Worm (Caenorhabditis elegans) whole organism, early embryonic: ENCODE measurements around the gene ceh-74.

ENCODE experiments used
- B0310.2 ChIP-seq: sonication (generic microtip); optimal IDR thresholded peaks from 2 replicates; lab custom pipeline; 2016; ENCODE audit warnings: mild to moderate bottlenecking, missing genetic modification characterization, missing compliant biosample characterization
- ama-1 ChIP-seq: fragments of 150-350 bp; optimal IDR thresholded peaks from 2 replicates; lab custom pipeline; 2014
- ceh-13 ChIP-seq: fragments of 200-800 bp; sonication (Bioruptor generic); optimal IDR thresholded peaks from 2 replicates; lab custom pipeline; 2018; ENCODE audit warnings: mild to moderate bottlenecking, missing genetic modification characterization, missing compliant biosample characterization
- tbx-37 ChIP-seq: fragments of 200-800 bp; sonication (Bioruptor generic); conservative IDR thresholded peaks from 2 replicates; pipeline ENCODE4 v1.3.6; 2022; ENCODE audit warnings: missing genetic modification reagents, missing genetic modification characterization, missing compliant biosample characterization
- tra-4 ChIP-seq: sonication (generic microtip); optimal IDR thresholded peaks from 2 replicates; lab custom pipeline; 2017; ENCODE audit warnings: missing genetic modification characterization, missing compliant biosample characterization

- TF ChIP-seq tbx-37 (GFP tag; lab: Robert Waterston, UW) (no peak), B0310.2 (no peak), ama-1 (lab: Kevin White, UChicago) (no peak), tra-4 (tag; lab: Kevin White, UChicago) (no peak), ceh-13 (GFP tag; lab: Kevin White, UChicago) (no peak)
Measured at ce11 chrV:14145267-14145666, 32.6 kb upstream of the ceh-74 start, which contains the start of gene par-1.
